Fruit fly (Drosophila melanogaster): Measurements from ENCODE around the gene CG7272.

dm6 chr3L:15533402-15534129 lies 32.8 kb downstream of the CG7272 start:
- no peak for TF ChIP-seq usp (GFP tag; optimal IDR thresholded peaks at IDR 0.05)
- no peak for TF ChIP-seq CG8478 (optimal IDR thresholded peaks at IDR 0.05)
- TF ChIP-seq psq (optimal IDR thresholded peaks at IDR 0.05), result no peak
- no peak for TF ChIP-seq pan (optimal IDR thresholded peaks at IDR 0.05)
- no peak for TF ChIP-seq EcR (GFP tag; optimal IDR thresholded peaks at IDR 0.05)

Data from whole organism.